Worm (Caenorhabditis elegans): ENCODE measurements around the gene C06A1.7.

DNA sequence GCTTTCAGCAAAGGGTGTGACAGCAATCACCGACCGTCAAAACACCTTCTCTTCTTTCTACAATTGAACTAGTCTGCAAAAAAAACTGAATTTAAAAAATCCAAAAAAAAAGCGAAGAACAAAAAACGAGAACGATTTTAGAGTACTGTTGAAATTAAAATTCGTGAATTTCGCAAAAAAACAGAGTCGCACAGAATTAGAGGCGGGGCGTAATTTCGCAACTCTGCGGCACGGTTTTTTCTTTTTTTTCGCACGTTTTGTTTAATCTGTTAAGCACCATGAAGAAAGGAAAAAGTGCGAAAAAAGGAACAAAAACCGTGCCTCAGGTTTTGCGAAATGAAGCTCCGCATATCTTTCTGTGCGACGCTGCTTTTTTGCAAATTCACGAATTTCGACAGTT, 9.7 kb upstream of the C06A1.7 start, which contains the start of gene mnk-1:
- TF ChIP-seq unc-62 (GFP tag; optimal IDR thresholded peaks at IDR 0.05) (no peak), lsy-2 (tag; optimal IDR thresholded peaks at IDR 0.05) (no peak), mep-1 (tag; optimal IDR thresholded peaks at IDR 0.05) (no peak)
